Fruit fly (Drosophila melanogaster) whole organism, adult: ENCODE results near the gene spn-B.

Experiments used
- CG1620 ChIP-seq: fragments of 200-800 bp; sonication (Bioruptor generic); optimal IDR thresholded peaks from 2 replicates; lab custom pipeline; 2016; ENCODE audit warnings: missing biosample characterization, missing genetic modification characterization
- Clk ChIP-seq: fragments of 200-800 bp; sonication (Bioruptor generic); optimal IDR thresholded peaks from 2 replicates; lab custom pipeline; 2017; ENCODE audit warnings: missing biosample characterization, missing genetic modification characterization
- ovo ChIP-seq: fragments of 200-800 bp; sonication (Bioruptor generic); optimal IDR thresholded peaks from 2 replicates; lab custom pipeline; 2016; ENCODE audit warnings: missing biosample characterization, missing genetic modification characterization

DNA sequence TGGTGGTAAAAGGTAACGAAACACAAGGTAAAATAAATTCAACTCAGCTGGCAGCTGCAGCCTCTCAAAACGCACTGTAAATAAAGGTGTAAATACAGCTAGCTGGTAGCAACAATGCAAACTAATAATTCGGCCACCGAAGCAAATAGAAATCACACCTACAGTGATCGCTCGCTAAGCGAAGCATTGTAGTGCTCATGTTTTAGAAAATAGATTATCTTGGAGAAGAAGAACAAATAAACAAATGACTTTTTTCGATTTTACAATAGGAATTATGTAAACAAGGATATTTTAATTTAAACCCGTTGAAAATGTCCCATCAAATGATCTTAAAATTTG lies 43.5 kb upstream of the spn-B start:
- TF ChIP-seq CG1620 (no peak), Clk (GFP tag; lab: Kevin White, UChicago) (no peak), ovo (GFP tag; lab: Kevin White, UChicago) (no peak)
